Fruit fly (Drosophila melanogaster): ENCODE measurements around the gene Rcc1.

Rcc1 gene

DNA sequence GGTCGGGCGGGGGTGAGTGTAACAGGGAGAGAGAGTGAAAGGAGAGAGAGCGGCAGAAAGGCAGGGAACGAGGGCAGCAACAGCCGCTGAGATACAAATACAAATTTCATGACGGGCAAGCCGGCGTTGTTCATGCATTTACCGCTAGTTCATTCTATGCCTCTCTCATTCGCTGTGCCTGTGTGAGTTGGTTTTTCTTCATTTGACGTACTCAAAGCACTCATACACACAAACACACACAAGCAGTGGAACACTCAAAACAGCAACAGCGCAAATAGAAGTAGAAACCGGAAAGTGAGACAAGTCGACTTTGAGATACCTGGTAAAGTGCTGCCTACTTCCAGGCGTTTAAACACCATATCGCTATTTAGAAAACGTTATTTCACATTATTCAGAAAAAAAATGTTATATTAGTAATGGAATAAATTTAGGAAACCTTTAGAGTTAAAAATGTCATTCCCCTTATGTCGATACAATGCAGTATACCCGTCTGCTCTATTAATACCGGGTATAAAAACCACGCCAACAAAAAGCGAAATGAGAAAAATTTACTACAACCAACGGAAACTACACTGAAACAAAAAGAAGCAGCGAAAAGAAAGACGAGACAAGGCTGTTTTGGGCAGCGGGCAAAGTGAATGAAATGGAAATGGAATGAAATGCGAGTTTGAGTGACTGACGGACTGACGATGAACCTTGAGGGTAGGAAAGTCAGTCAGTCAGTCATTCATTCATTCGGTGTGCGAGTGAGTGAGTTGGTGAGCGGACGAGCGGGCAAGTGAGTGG lies 43.7 kb upstream of the Rcc1 start (continued):
- TF ChIP-seq fkh (GFP tag; optimal IDR thresholded peaks at IDR 0.05) = peak; percentile 78
- no peak for TF ChIP-seq CG8319 (GFP tag; optimal IDR thresholded peaks at IDR 0.05)
- peak; percentile 46 for TF ChIP-seq CG4318 (GFP tag; optimal IDR thresholded peaks at IDR 0.05)
- TF ChIP-seq CG34406 (GFP tag; optimal IDR thresholded peaks at IDR 0.05) = no peak
- no peak for TF ChIP-seq CG11902 (GFP tag; optimal IDR thresholded peaks at IDR 0.05)
- peak; percentile 57 for TF ChIP-seq OdsH (GFP tag; optimal IDR thresholded peaks at IDR 0.05)
- peak; percentile 41 for TF ChIP-seq spab (GFP tag; optimal IDR thresholded peaks at IDR 0.05)
- peak; percentile 55 for TF ChIP-seq acj6 (GFP tag; optimal IDR thresholded peaks at IDR 0.05)
- peak; percentile 48 for TF ChIP-seq achi (GFP tag; optimal IDR thresholded peaks at IDR 0.05)
- TF ChIP-seq fd85E (GFP tag; optimal IDR thresholded peaks at IDR 0.05) = no peak
- peak; percentile 68 for TF ChIP-seq Eip75B (GFP tag; optimal IDR thresholded peaks at IDR 0.05)
- TF ChIP-seq CG7368 (GFP tag; optimal IDR thresholded peaks at IDR 0.05) = peak; percentile 7
- peak; percentile 66 for TF ChIP-seq CG11294 (GFP tag; IDR thresholded peaks at IDR 0.05)
- TF ChIP-seq Sox102F (GFP tag; optimal IDR thresholded peaks at IDR 0.05) = no peak
- no peak for TF ChIP-seq CG9139 (GFP tag; optimal IDR thresholded peaks at IDR 0.05)
- peak; percentile 53 for TF ChIP-seq svp (GFP tag)
- TF ChIP-seq CG6792 (GFP tag; optimal IDR thresholded peaks at IDR 0.05) = peak; percentile 31
- peak; percentile 39 for TF ChIP-seq cyc (GFP tag; optimal IDR thresholded peaks at IDR 0.05)
- peak; percentile 26 for TF ChIP-seq lz (GFP tag; optimal IDR thresholded peaks at IDR 0.05)
- TF ChIP-seq CG6854 (GFP tag; optimal IDR thresholded peaks at IDR 0.05) = no peak
- TF ChIP-seq Eip78C (GFP tag) = peak; percentile 85
- peak; percentile 72 for TF ChIP-seq Hr4 (GFP tag; optimal IDR thresholded peaks at IDR 0.05)
- TF ChIP-seq CG11762 (GFP tag; optimal IDR thresholded peaks at IDR 0.05; ENCODE audit: insufficient read depth) = peak; percentile 5
- TF ChIP-seq dsx (GFP tag; optimal IDR thresholded peaks at IDR 0.05; ENCODE audit: poor library complexity, severe bottlenecking) = no peak
- TF ChIP-seq CG8632 (GFP tag; optimal IDR thresholded peaks at IDR 0.05) = no peak
- TF ChIP-seq CG6276 (GFP tag; optimal IDR thresholded peaks at IDR 0.05) = peak; percentile 55
- peak in 1 of 2 experiments; percentile 63 for TF ChIP-seq salr (GFP tag; optimal IDR thresholded peaks at IDR 0.05)
- TF ChIP-seq Lpt (GFP tag; optimal IDR thresholded peaks at IDR 0.05) = no peak
- TF ChIP-seq CG3919 (GFP tag; optimal IDR thresholded peaks at IDR 0.05) = peak; percentile 46
- TF ChIP-seq CG31627 (GFP tag; optimal IDR thresholded peaks at IDR 0.05) = peak; percentile 27
- TF ChIP-seq Blimp-1 (GFP tag; optimal IDR thresholded peaks at IDR 0.05) = no peak

DNA sequence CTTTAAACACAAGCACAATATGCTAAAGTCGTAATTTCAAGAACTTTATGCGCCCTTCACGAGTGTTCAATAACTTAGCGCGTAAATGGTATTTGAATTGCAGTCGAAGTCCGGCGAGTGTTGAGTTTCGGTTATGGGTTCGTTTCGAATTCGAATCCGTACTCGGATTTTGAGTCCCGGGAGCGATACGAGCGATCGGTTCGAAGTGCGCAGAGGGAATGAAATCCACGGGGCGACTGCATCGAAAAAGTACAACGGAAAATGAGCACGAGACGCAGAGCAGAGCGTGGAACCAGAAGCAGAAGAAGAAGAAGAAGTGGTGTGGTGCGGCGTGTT lies 43.2 kb upstream of the Rcc1 start, which contains the start of gene CG10479:
Gene CG10479, minus strand, starts transcription at position 223 of the 336 bp plus-strand sequence.
- TF ChIP-seq Eip78C (GFP tag) (peak; percentile 18), CG8319 (GFP tag; optimal IDR thresholded peaks at IDR 0.05) (no peak), CG6163 (GFP tag; IDR thresholded peaks at IDR 0.05) (peak; percentile 5; the same call in 1 of the 3 replicates)

- TF ChIP-seq Met (GFP tag; optimal IDR thresholded peaks at IDR 0.05) (no peak), fkh (GFP tag; optimal IDR thresholded peaks at IDR 0.05) (peak; percentile 84)
Measured at dm6 chr3L:5974575-5975421, 42.2 kb upstream of the Rcc1 start.

DNA sequence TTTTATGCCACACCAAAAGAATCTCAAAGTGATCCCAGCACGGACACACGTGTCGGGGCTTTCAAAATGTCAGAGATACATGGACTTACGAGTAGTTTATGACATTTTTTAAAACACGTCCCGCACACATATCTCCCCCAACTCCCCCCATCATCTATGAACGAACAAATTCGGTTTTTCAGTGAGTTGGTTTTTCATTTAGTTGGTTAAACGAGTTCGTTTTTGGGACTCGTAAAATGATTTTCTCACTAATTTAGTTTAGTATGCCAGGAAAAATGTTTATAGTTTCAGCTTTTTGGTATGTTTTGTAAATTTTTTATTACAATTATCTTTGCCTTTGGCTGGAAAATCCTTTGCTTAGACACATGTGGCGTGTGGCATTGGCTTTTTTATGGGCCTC lies 38.9 kb upstream of the Rcc1 start:
- TF ChIP-seq CG3032 (tag; optimal IDR thresholded peaks at IDR 0.05) = no peak
- peak; percentile 36 for TF ChIP-seq svp (GFP tag)

Measured in whole organism, prepupa.